Worm (Caenorhabditis elegans) whole organism, early embryonic: ENCODE measurements around the gene C02B10.3.

Experiments
- B0310.2 ChIP-seq: sonication (generic microtip); optimal IDR thresholded peaks from 2 replicates; lab custom pipeline; 2016; ENCODE audit warnings: mild to moderate bottlenecking, missing genetic modification characterization, missing compliant biosample characterization
- ama-1 ChIP-seq: fragments of 150-350 bp; optimal IDR thresholded peaks from 2 replicates; lab custom pipeline; 2014
- ceh-13 ChIP-seq: fragments of 200-800 bp; sonication (Bioruptor generic); optimal IDR thresholded peaks from 2 replicates; lab custom pipeline; 2018; ENCODE audit warnings: mild to moderate bottlenecking, missing genetic modification characterization, missing compliant biosample characterization
- ceh-36 ChIP-seq: sonication (generic microtip); optimal IDR thresholded peaks from 2 replicates; lab custom pipeline; 2016; ENCODE audit warnings: missing genetic modification characterization, inconsistent platforms, missing compliant biosample characterization
- ets-7 ChIP-seq: sonication (generic microtip); optimal IDR thresholded peaks from 2 replicates; lab custom pipeline; 2016; ENCODE audit warnings: missing genotype, missing genetic modification characterization, missing compliant biosample characterization
- flt-1 ChIP-seq: fragments of 200-800 bp; sonication (Bioruptor generic); IDR thresholded peaks from 2 replicates; pipeline ENCODE4 v1.3.6; 2022; ENCODE audit warnings: missing genetic modification characterization, missing compliant biosample characterization
- pes-1 ChIP-seq: fragments of 200-800 bp; sonication (Bioruptor generic); IDR thresholded peaks from 2 replicates; pipeline ENCODE4 v1.3.6; 2022; ENCODE audit warnings: missing genetic modification reagents, missing genetic modification characterization, missing compliant biosample characterization
- scrt-1 ChIP-seq: fragments of 200-800 bp; sonication (Bioruptor generic); IDR thresholded peaks from 2 replicates; pipeline ENCODE4 v1.3.6; 2022; ENCODE audit warnings: missing genetic modification characterization, missing compliant biosample characterization

DNA sequence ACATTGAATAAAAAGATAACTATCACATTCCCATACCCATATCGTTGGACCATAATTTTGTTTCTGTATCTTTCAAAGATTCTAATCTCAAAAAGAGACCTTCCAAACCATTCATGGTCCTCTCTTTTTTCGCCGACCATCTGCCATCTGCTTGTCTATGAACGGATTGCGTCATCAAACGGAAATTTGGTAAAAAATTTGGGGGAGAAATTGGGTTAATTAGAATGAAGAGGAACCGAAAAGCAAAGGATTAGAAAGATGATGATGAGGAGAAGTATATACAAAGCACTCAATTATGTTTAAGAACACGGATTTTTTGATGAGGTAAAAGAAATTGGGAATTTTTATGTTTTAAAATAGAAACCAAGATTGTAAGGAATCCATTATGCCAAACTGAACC lies 6.9 kb upstream of the C02B10.3 start:
- no peak for TF ChIP-seq scrt-1
- TF ChIP-seq ets-7 (tag; lab: Kevin White, UChicago): no peak
- TF ChIP-seq flt-1 (GFP tag; lab: Robert Waterston, UW): no peak
- TF ChIP-seq ceh-13 (GFP tag; lab: Kevin White, UChicago): no peak
- TF ChIP-seq ama-1: no peak
- no peak for TF ChIP-seq ceh-36 (tag; lab: Kevin White, UChicago)
- no peak for TF ChIP-seq B0310.2 (tag; lab: Kevin White, UChicago)
- TF ChIP-seq pes-1 (GFP tag; lab: Robert Waterston, UW): no peak
